Worm (Caenorhabditis elegans): Measurements from ENCODE around the gene mif-2.

The mif-2 gene

DNA sequence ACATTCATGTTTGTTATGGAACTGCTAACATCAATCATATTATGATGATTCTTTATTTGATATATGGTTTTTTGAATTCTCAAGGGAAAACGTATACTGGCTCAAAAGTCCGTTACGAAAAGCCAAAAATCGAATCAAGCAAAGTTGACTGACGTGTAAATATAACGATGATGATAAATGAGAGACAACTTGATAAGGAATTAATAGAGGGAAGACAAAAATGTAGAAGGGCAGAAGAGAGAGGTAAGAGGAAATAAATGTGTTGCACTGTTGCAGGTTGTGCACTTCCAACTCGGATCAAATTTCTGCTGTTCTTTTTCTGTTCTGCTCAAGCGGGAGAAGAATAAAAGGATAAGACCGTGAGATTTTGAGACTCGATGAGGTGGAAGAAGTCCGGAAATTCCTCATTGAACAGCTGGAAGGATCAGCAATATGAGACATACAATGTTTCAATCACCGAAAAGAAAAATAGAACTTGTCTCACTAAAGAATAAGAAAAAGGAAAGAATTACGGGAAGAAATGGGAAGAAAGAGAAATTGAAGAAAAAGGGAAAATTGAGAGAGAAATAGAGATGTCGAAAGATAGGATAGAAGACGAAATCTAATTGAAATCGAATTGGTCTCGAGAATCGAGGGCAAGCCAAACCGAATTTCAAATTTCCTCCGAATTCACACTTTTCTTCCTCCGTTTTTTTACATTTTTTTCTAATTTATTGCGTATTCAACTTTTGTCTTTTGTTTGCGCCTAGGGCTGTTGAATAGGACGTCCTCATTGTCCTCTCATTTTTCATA is 8.0 kb upstream of the mif-2 start (continued):
- no peak for TF ChIP-seq ztf-11 (tag; optimal IDR thresholded peaks at IDR 0.05)
- no peak for TF ChIP-seq egl-13 (tag; optimal IDR thresholded peaks at IDR 0.05)
- peak; percentile 71 for TF ChIP-seq lin-14 (GFP tag; optimal IDR thresholded peaks at IDR 0.05)
- TF ChIP-seq unc-98 (GFP tag; IDR thresholded peaks at IDR 0.05), result no peak
- no peak for TF ChIP-seq vab-15 (tag; optimal IDR thresholded peaks at IDR 0.05)
- peak; percentile 3 to 29 for TF ChIP-seq lsy-2 (tag; optimal IDR thresholded peaks at IDR 0.05)
- no peak for TF ChIP-seq egl-27 (tag; optimal IDR thresholded peaks at IDR 0.05)
- no peak for TF ChIP-seq unc-30 (tag; optimal IDR thresholded peaks at IDR 0.05)
- TF ChIP-seq pax-3 (tag; optimal IDR thresholded peaks at IDR 0.05), result no peak
- no peak for TF ChIP-seq nhr-237 (tag; optimal IDR thresholded peaks at IDR 0.05)
- no peak for TF ChIP-seq C16A3.4 (tag; optimal IDR thresholded peaks at IDR 0.05)
- TF ChIP-seq sup-37 (GFP tag; optimal IDR thresholded peaks at IDR 0.05), result no peak
- no peak for TF ChIP-seq elt-3 (tag; optimal IDR thresholded peaks at IDR 0.05)
- TF ChIP-seq ceh-82 (tag; optimal IDR thresholded peaks at IDR 0.05), result no peak
- TF ChIP-seq zag-1 (tag; optimal IDR thresholded peaks at IDR 0.05), result no peak
- no peak for TF ChIP-seq jun-1 (tag; optimal IDR thresholded peaks at IDR 0.05)
- no peak for TF ChIP-seq snpc-4 (tag; optimal IDR thresholded peaks at IDR 0.05)
- TF ChIP-seq nhr-90 (tag; optimal IDR thresholded peaks at IDR 0.05; ENCODE audit: poor library complexity), result no peak
- no peak for TF ChIP-seq nhr-84 (tag; optimal IDR thresholded peaks at IDR 0.05)
- no peak for TF ChIP-seq dsc-1 (tag; optimal IDR thresholded peaks at IDR 0.05)
- no peak for TF ChIP-seq fos-1 (tag; optimal IDR thresholded peaks at IDR 0.05)
- no peak for TF ChIP-seq snu-23 (GFP tag; optimal IDR thresholded peaks at IDR 0.05)
- TF ChIP-seq ceh-63 (GFP tag; optimal IDR thresholded peaks at IDR 0.05), result no peak

DNA sequence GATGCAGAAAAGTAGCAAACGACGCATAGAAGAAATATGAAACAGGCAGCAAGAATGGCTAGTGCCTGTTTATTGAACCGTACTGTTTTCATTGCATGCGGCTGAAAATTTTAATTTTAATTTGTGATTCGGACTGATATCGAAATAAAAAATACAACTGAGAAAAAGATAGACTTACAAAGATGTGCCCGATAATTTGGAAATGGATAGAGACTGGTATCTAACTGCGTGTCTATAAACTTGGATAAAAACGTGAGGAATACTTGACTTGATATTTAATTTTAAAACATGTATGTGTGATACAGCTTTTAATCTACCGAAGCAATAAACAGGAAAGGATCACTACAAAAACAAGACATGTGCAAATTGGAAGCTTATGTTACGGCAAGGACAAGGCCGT is 7.1 kb upstream of the mif-2 start, which contains the start of gene mans-2:
mans-2 (minus strand) TSS at position 101 of the 400 bp plus-strand sequence.
- TF ChIP-seq fkh-10 (GFP tag; optimal IDR thresholded peaks at IDR 0.05), result no peak
- no peak for TF ChIP-seq rnt-1 (tag; optimal IDR thresholded peaks at IDR 0.05)
- TF ChIP-seq nhr-20 (tag; optimal IDR thresholded peaks at IDR 0.05), result no peak
- no peak for TF ChIP-seq sox-4 (tag; optimal IDR thresholded peaks at IDR 0.05)
- no peak for TF ChIP-seq tlp-1 (tag; optimal IDR thresholded peaks at IDR 0.05)
- no peak for TF ChIP-seq nhr-11 (tag; optimal IDR thresholded peaks at IDR 0.05)
- TF ChIP-seq aly-2 (tag; optimal IDR thresholded peaks at IDR 0.05), result no peak
- TF ChIP-seq egl-27 (tag; optimal IDR thresholded peaks at IDR 0.05), result no peak
- no peak for TF ChIP-seq egl-13 (tag; optimal IDR thresholded peaks at IDR 0.05)
- TF ChIP-seq dpl-1 (GFP tag; optimal IDR thresholded peaks at IDR 0.05), result no peak
- no peak for TF ChIP-seq skn-1 (tag; optimal IDR thresholded peaks at IDR 0.05)
- no peak for TF ChIP-seq lin-15B (tag; optimal IDR thresholded peaks at IDR 0.05)
- no peak for TF ChIP-seq swsn-7 (tag; optimal IDR thresholded peaks at IDR 0.05)
- no peak for TF ChIP-seq fkh-8 (tag; optimal IDR thresholded peaks at IDR 0.05)
- TF ChIP-seq tbx-2 (tag; optimal IDR thresholded peaks at IDR 0.05), result no peak
- no peak for TF ChIP-seq nhr-47 (tag; optimal IDR thresholded peaks at IDR 0.05)

DNA sequence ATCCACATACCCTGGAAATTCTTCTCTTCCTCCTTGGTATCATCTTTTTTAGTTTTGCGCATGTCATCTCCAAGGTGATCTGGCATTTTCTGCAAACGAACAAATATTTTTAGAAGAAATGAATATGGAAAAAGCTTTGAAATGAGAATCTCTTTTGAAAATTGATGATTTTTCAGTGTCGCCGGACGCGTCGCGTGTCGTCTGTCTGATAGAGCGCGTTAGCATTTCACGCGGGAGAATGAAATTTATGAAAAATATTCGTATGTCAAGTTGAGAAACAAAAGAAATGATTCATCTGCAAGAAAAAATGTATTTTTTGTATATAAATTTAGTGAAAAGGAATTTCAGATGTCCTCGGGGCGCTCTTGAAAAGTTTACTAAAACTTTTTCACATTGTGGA is 4.0 kb upstream of the mif-2 start, which contains the start of gene rpt-1:
rpt-1 (minus strand) TSS at position 89 of the 400 bp plus-strand sequence.
- TF ChIP-seq elt-2 (tag; optimal IDR thresholded peaks at IDR 0.05), result no peak
- TF ChIP-seq dpl-1 (GFP tag; optimal IDR thresholded peaks at IDR 0.05), result peak; percentile 85 to 95 (median 91)
- TF ChIP-seq snu-23 (GFP tag; optimal IDR thresholded peaks at IDR 0.05), result peak; percentile 68
- TF ChIP-seq C04F5.9 (tag; optimal IDR thresholded peaks at IDR 0.05), result no peak
- TF ChIP-seq zip-4 (GFP tag; optimal IDR thresholded peaks at IDR 0.05), result no peak
- TF ChIP-seq hlh-4 (tag; optimal IDR thresholded peaks at IDR 0.05), result no peak
- TF ChIP-seq ces-1 (GFP tag; optimal IDR thresholded peaks at IDR 0.05), result no peak
- no peak for TF ChIP-seq C34B4.2 (tag; optimal IDR thresholded peaks at IDR 0.05)
- TF ChIP-seq jun-1 (tag; optimal IDR thresholded peaks at IDR 0.05), result peak; percentile 1
- peak; percentile 24 for TF ChIP-seq unc-86 (tag; optimal IDR thresholded peaks at IDR 0.05)
- TF ChIP-seq ceh-8 (GFP tag; optimal IDR thresholded peaks at IDR 0.05), result no peak
- TF ChIP-seq ets-5 (GFP tag; IDR thresholded peaks at IDR 0.05), result no peak
- no peak for TF ChIP-seq nhr-237 (tag; optimal IDR thresholded peaks at IDR 0.05)
- peak; percentile 65 for TF ChIP-seq lin-14 (GFP tag; optimal IDR thresholded peaks at IDR 0.05)
- TF ChIP-seq unc-98 (GFP tag; IDR thresholded peaks at IDR 0.05), result no peak
- TF ChIP-seq alr-1 (tag; optimal IDR thresholded peaks at IDR 0.05; ENCODE audit: borderline replicate concordance), result no peak
- no peak for TF ChIP-seq ceh-63 (GFP tag; optimal IDR thresholded peaks at IDR 0.05)
- no peak for TF ChIP-seq zag-1 (tag; optimal IDR thresholded peaks at IDR 0.05)
- peak; percentile 94 for TF ChIP-seq snpc-4 (tag; optimal IDR thresholded peaks at IDR 0.05)
- peak; percentile 74 for TF ChIP-seq mep-1 (tag; optimal IDR thresholded peaks at IDR 0.05)
- peak; percentile 55 for TF ChIP-seq F16B12.6 (tag; optimal IDR thresholded peaks at IDR 0.05)
